Worm (Caenorhabditis elegans) whole organism, L4 larva: ENCODE results near the gene natb-1.
A peak's percentile ranks its signal among the peaks of the same experiment; 100 is the strongest.

ENCODE experiments used
- D1046.2 ChIP-seq: fragments of 200-800 bp; sonication (Bioruptor generic); IDR thresholded peaks from 2 replicates; pipeline ENCODE4 v1.3.6; 2022; ENCODE audit warnings: missing genetic modification characterization, missing compliant biosample characterization
- F26F4.8 ChIP-seq: fragments of 200-800 bp; sonication (Bioruptor generic); conservative IDR thresholded peaks from 2 replicates; pipeline ENCODE4 v1.3.6; 2022; ENCODE audit warnings: missing genetic modification characterization, missing compliant biosample characterization
- F44E2.7 ChIP-seq: fragments of 200-800 bp; sonication (Bioruptor generic); IDR thresholded peaks from 2 replicates; pipeline ENCODE4 v2.1.2; 2022; ENCODE audit warnings: missing genetic modification characterization, missing compliant biosample characterization
- T26A8.4 ChIP-seq: fragments of 200-800 bp; sonication (Bioruptor generic); IDR thresholded peaks from 2 replicates; pipeline ENCODE4 v1.3.6; 2022; ENCODE audit warnings: missing genetic modification characterization, missing compliant biosample characterization
- Y5F2A.4 ChIP-seq: fragments of 200-800 bp; sonication (Bioruptor generic); optimal IDR thresholded peaks from 2 replicates; lab custom pipeline; 2018; ENCODE audit warnings: mild to moderate bottlenecking, missing genetic modification characterization, missing compliant biosample characterization
- Y75B8A.6 ChIP-seq: fragments of 200-800 bp; sonication (Bioruptor generic); IDR thresholded peaks from 2 replicates; pipeline ENCODE4 v1.3.6; 2022; ENCODE audit warnings: missing genetic modification reagents, missing genetic modification characterization, missing compliant biosample characterization
- ZK337.2 ChIP-seq: fragments of 200-800 bp; sonication (Bioruptor generic); IDR thresholded peaks from 2 replicates; pipeline ENCODE4 v1.3.6; 2022; ENCODE audit warnings: missing genetic modification reagents, missing genetic modification characterization, missing compliant biosample characterization
- ZK546.5 ChIP-seq, 2 experiments: sonication (generic microtip); optimal IDR thresholded peaks; 2 replicates each; lab custom pipeline; 2017; ENCODE audit warnings: missing biosample characterization in 2 of 2, missing genetic modification characterization in 2 of 2
- aha-1 ChIP-seq: fragments of 150-350 bp; peaks from one replicate; lab custom pipeline; 2014; ENCODE audit warnings: missing biosample characterization, missing genetic modification characterization
- ceh-28 ChIP-seq: fragments of 150-350 bp; optimal IDR thresholded peaks from 2 replicates; lab custom pipeline; 2014; ENCODE audit warnings: missing biosample characterization, missing genetic modification reagents, missing genetic modification characterization
- ceh-32 ChIP-seq: sonication (generic microtip); optimal IDR thresholded peaks from 2 replicates; lab custom pipeline; 2016; ENCODE audit warnings: mild to moderate bottlenecking, missing genetic modification characterization, missing compliant biosample characterization; ENCODE audit not compliant: poor library complexity
- cey-2 ChIP-seq: sonication (generic microtip); optimal IDR thresholded peaks from 3 replicates; lab custom pipeline; 2017; ENCODE audit warnings: missing genetic modification characterization, mild to moderate bottlenecking, missing compliant biosample characterization, antibody characterized with exemption, borderline replicate concordance; ENCODE audit not compliant: insufficient read depth
- ctbp-1 ChIP-seq: fragments of 200-800 bp; sonication (Bioruptor generic); IDR thresholded peaks from 2 replicates; pipeline ENCODE4 v1.3.6; 2022; ENCODE audit warnings: missing genetic modification reagents, missing genetic modification characterization, missing compliant biosample characterization
- daf-8 ChIP-seq: fragments of 200-800 bp; sonication (Bioruptor generic); IDR thresholded peaks from 2 replicates; pipeline ENCODE4 v1.3.6; 2022; ENCODE audit warnings: missing genetic modification characterization, missing compliant biosample characterization
- dmd-6 ChIP-seq: fragments of 200-800 bp; sonication (Bioruptor generic); IDR thresholded peaks from 2 replicates; pipeline ENCODE4 v1.3.6; 2022; ENCODE audit warnings: missing genetic modification reagents, missing genetic modification characterization, missing compliant biosample characterization
- dmd-8 ChIP-seq: fragments of 200-800 bp; sonication (Bioruptor generic); IDR thresholded peaks from 2 replicates; pipeline ENCODE4 v1.3.6; 2022; ENCODE audit warnings: missing genetic modification characterization, missing compliant biosample characterization
- dpl-1 ChIP-seq: fragments of 150-350 bp; optimal IDR thresholded peaks from 2 replicates; lab custom pipeline; 2014; ENCODE audit warnings: missing biosample characterization, missing genetic modification reagents, missing genetic modification characterization
- fkh-10 ChIP-seq: fragments of 150-350 bp; optimal IDR thresholded peaks from 2 replicates; lab custom pipeline; 2014; ENCODE audit warnings: missing biosample characterization, missing genetic modification reagents, missing genetic modification characterization
- fos-1 ChIP-seq: fragments of 150-350 bp; optimal IDR thresholded peaks from 2 replicates; lab custom pipeline; 2014; ENCODE audit warnings: missing biosample characterization, missing genetic modification characterization
- gei-8 ChIP-seq: fragments of 200-800 bp; sonication (Bioruptor generic); optimal IDR thresholded peaks from 2 replicates; lab custom pipeline; 2018; ENCODE audit warnings: mild to moderate bottlenecking, missing genetic modification characterization, missing compliant biosample characterization
- hif-1 ChIP-seq, 2 experiments: sonication (generic microtip); optimal IDR thresholded peaks; 2 replicates each; lab custom pipeline; 2016 to 2017; ENCODE audit warnings: missing compliant biosample characterization in 2 of 2, missing genetic modification characterization in 2 of 2, missing genetic modification reagents in 2 of 2, missing genotype in 2 of 2, mild to moderate bottlenecking in 1 of 2
- hlh-30 ChIP-seq: sonication (generic microtip); optimal IDR thresholded peaks from 2 replicates; lab custom pipeline; 2017; ENCODE audit warnings: antibody characterized with exemption, mild to moderate bottlenecking, missing genetic modification characterization, missing compliant biosample characterization; ENCODE audit not compliant: insufficient read depth
- hmg-1.1 ChIP-seq: fragments of 200-800 bp; sonication (Bioruptor generic); IDR thresholded peaks from 2 replicates; pipeline ENCODE4 v1.3.6; 2022; ENCODE audit warnings: missing genetic modification reagents, missing genetic modification characterization, missing compliant biosample characterization
- lin-13 ChIP-seq: fragments of 150-350 bp; optimal IDR thresholded peaks from 2 replicates; lab custom pipeline; 2014; ENCODE audit warnings: missing biosample characterization, missing genetic modification reagents, missing genetic modification characterization
- lin-15B ChIP-seq: fragments of 150-350 bp; sonication (generic microtip); optimal IDR thresholded peaks from 3 replicates; lab custom pipeline; 2014; ENCODE audit warnings: missing biosample characterization, missing genetic modification characterization
- lin-29 ChIP-seq: fragments of 200-800 bp; sonication (Bioruptor generic); IDR thresholded peaks from 2 replicates; pipeline ENCODE4 v1.3.6; 2022; ENCODE audit warnings: missing genetic modification reagents, missing genetic modification characterization, missing compliant biosample characterization
- madf-9 ChIP-seq: fragments of 200-800 bp; sonication (Bioruptor generic); conservative IDR thresholded peaks from 2 replicates; pipeline ENCODE4 v1.3.6; 2022; ENCODE audit warnings: missing genetic modification reagents, missing genetic modification characterization, missing compliant biosample characterization
- mdt-29 ChIP-seq: fragments of 200-800 bp; sonication (Bioruptor generic); IDR thresholded peaks from 2 replicates; pipeline ENCODE4 v1.3.6; 2022; ENCODE audit warnings: missing genetic modification reagents, missing genetic modification characterization, missing compliant biosample characterization
- mep-1 ChIP-seq: fragments of 150-350 bp; sonication (generic microtip); optimal IDR thresholded peaks from 3 replicates; lab custom pipeline; 2014; ENCODE audit warnings: missing biosample characterization, missing genetic modification characterization
- mes-2 ChIP-seq: sonication (generic microtip); optimal IDR thresholded peaks from 2 replicates; lab custom pipeline; 2016; ENCODE audit warnings: missing genotype, mild to moderate bottlenecking, missing genetic modification characterization, missing compliant biosample characterization; ENCODE audit not compliant: poor library complexity, severe bottlenecking
- mxl-2 ChIP-seq: fragments of 200-800 bp; sonication (Bioruptor generic); conservative IDR thresholded peaks from 2 replicates; pipeline ENCODE4 v1.3.6; 2022; ENCODE audit warnings: missing genetic modification reagents, missing genetic modification characterization, missing compliant biosample characterization
- nhr-111 ChIP-seq: fragments of 200-800 bp; sonication (Bioruptor generic); optimal IDR thresholded peaks from 2 replicates; lab custom pipeline; 2018; ENCODE audit warnings: mild to moderate bottlenecking, missing genetic modification characterization, missing compliant biosample characterization
- nhr-237 ChIP-seq: sonication (generic microtip); optimal IDR thresholded peaks from 2 replicates; lab custom pipeline; 2017; ENCODE audit warnings: missing biosample characterization, missing genetic modification characterization
- nhr-25 ChIP-seq: sonication (generic microtip); optimal IDR thresholded peaks from 2 replicates; lab custom pipeline; 2017; ENCODE audit warnings: missing genetic modification characterization, mild to moderate bottlenecking, missing compliant biosample characterization, antibody characterized with exemption, moderate library complexity, borderline replicate concordance; ENCODE audit not compliant: insufficient read depth
- nhr-28 ChIP-seq: fragments of 150-350 bp; optimal IDR thresholded peaks from 2 replicates; lab custom pipeline; 2014; ENCODE audit warnings: missing biosample characterization, missing genetic modification characterization
- nhr-76 ChIP-seq: fragments of 150-350 bp; optimal IDR thresholded peaks from 2 replicates; lab custom pipeline; 2014; ENCODE audit warnings: missing biosample characterization, missing genetic modification characterization
- pha-4 ChIP-seq, 2 experiments: fragments of 150-350 bp in 1 of 2; fragments of 200-800 bp in 1 of 2; sonication (Bioruptor generic) in 1 of 2; IDR thresholded peaks in 1 of 2; optimal IDR thresholded peaks in 1 of 2; 2 replicates each; pipeline versions ENCODE4 v1.3.6 to Lab custom; 2014 to 2022; ENCODE audit warnings: missing genetic modification characterization in 2 of 2, missing genetic modification reagents in 2 of 2, missing biosample characterization in 1 of 2, missing compliant biosample characterization in 1 of 2
- php-3 ChIP-seq: fragments of 200-800 bp; sonication (Bioruptor generic); IDR thresholded peaks from 2 replicates; pipeline ENCODE4 v1.3.6; 2022; ENCODE audit warnings: missing genetic modification reagents, missing genetic modification characterization, missing compliant biosample characterization
- rbr-2 ChIP-seq: sonication (generic microtip); optimal IDR thresholded peaks from 2 replicates; lab custom pipeline; 2016; ENCODE audit warnings: missing genotype, missing genetic modification characterization, missing compliant biosample characterization
- saeg-2 ChIP-seq: fragments of 200-800 bp; sonication (Bioruptor generic); IDR thresholded peaks from 2 replicates; pipeline ENCODE4 v1.3.6; 2022; ENCODE audit warnings: missing genetic modification reagents, missing genetic modification characterization, missing compliant biosample characterization
- set-16 ChIP-seq: fragments of 200-800 bp; sonication (Bioruptor generic); IDR thresholded peaks from 2 replicates; pipeline ENCODE4 v1.3.6; 2022; ENCODE audit warnings: missing genetic modification reagents, missing genetic modification characterization, missing compliant biosample characterization
- skn-1 ChIP-seq: fragments of 150-350 bp; optimal IDR thresholded peaks from 2 replicates; lab custom pipeline; 2014; ENCODE audit warnings: missing biosample characterization, missing genetic modification characterization
- snpc-4 ChIP-seq: fragments of 150-350 bp; optimal IDR thresholded peaks from 2 replicates; lab custom pipeline; 2014; ENCODE audit warnings: missing biosample characterization, missing genetic modification characterization
- spr-1 ChIP-seq: sonication (generic microtip); optimal IDR thresholded peaks from 2 replicates; lab custom pipeline; 2016; ENCODE audit warnings: mild to moderate bottlenecking, missing genetic modification characterization, missing compliant biosample characterization
- spr-3 ChIP-seq: fragments of 200-800 bp; sonication (Bioruptor generic); optimal IDR thresholded peaks from 2 replicates; lab custom pipeline; 2018; ENCODE audit warnings: mild to moderate bottlenecking, missing genetic modification characterization, missing compliant biosample characterization
- tag-97 ChIP-seq: fragments of 200-800 bp; sonication (Bioruptor generic); IDR thresholded peaks from 2 replicates; pipeline ENCODE4 v1.3.6; 2022; ENCODE audit warnings: missing genetic modification characterization, missing compliant biosample characterization
- unc-39 ChIP-seq: sonication (generic microtip); optimal IDR thresholded peaks from 2 replicates; lab custom pipeline; 2017; ENCODE audit warnings: missing biosample characterization, missing genetic modification characterization
- vab-7 ChIP-seq: fragments of 200-800 bp; sonication (Bioruptor generic); IDR thresholded peaks from 2 replicates; pipeline ENCODE4 v1.3.6; 2022; ENCODE audit warnings: missing genetic modification reagents, missing genetic modification characterization, missing compliant biosample characterization
- zag-1 ChIP-seq: fragments of 150-350 bp; optimal IDR thresholded peaks from 2 replicates; lab custom pipeline; 2014; ENCODE audit warnings: missing biosample characterization, missing genetic modification characterization
- zfp-2 ChIP-seq: sonication (generic microtip); optimal IDR thresholded peaks from 2 replicates; lab custom pipeline; 2016; ENCODE audit warnings: mild to moderate bottlenecking, missing genetic modification characterization, missing compliant biosample characterization
- zip-2 ChIP-seq: fragments of 150-350 bp; optimal IDR thresholded peaks from 2 replicates; lab custom pipeline; 2014; ENCODE audit warnings: missing biosample characterization, missing genetic modification characterization

Gene natb-1

DNA sequence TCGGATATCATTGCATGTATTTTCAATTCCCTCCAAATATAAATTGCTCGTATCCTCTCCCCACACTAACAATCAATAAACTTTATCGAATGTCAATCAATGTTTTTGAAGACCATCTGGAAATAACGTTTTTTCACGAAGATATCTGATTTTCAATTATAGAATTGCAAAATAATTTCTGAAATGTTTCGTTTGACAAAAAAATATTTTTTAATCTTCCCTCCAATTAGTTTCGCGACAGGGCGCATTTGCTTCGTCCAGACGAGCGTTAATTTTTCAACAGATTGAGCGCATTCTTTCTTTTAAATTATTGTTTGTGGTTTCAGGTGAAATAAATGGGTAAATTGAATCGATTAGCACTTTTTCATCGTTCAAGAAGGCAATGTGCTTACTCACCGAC lies 47.9 kb upstream of the natb-1 start, which contains the start of gene vars-1:
Gene vars-1 (plus strand): TSS at position 291 of the 400 bp plus-strand sequence.
- TF ChIP-seq madf-9 (GFP tag; lab: Robert Waterston, UW): no peak
- no peak for TF ChIP-seq F44E2.7 (GFP tag; lab: Robert Waterston, UW)
- TF ChIP-seq ctbp-1 (GFP tag; lab: Robert Waterston, UW): no peak
- no peak for TF ChIP-seq nhr-111 (GFP tag; lab: Kevin White, UChicago)
- TF ChIP-seq set-16: no peak
- no peak for TF ChIP-seq spr-3 (GFP tag; lab: Kevin White, UChicago)
- TF ChIP-seq pha-4 (GFP tag; IDR thresholded peaks at IDR 0.05; lab: Robert Waterston, UW): no peak
- no peak for TF ChIP-seq pha-4 (tag; optimal IDR thresholded peaks at IDR 0.05; lab: Kevin White, UChicago)
- TF ChIP-seq fos-1 (tag; lab: Kevin White, UChicago): no peak
- TF ChIP-seq cey-2 (tag; lab: Kevin White, UChicago): no peak
- no peak for TF ChIP-seq mdt-29 (GFP tag; lab: Robert Waterston, UW)
- TF ChIP-seq aha-1: peak; percentile 11
- TF ChIP-seq hif-1 (tag; optimal IDR thresholded peaks at IDR 0.05; lab: Kevin White, UChicago): no peak
- TF ChIP-seq daf-8 (GFP tag; lab: Robert Waterston, UW): no peak
- no peak for TF ChIP-seq rbr-2 (tag; lab: Kevin White, UChicago)
- no peak for TF ChIP-seq zfp-2 (tag; lab: Kevin White, UChicago)
- TF ChIP-seq zip-2 (tag; lab: Kevin White, UChicago): no peak
- no peak for TF ChIP-seq Y5F2A.4 (GFP tag; lab: Kevin White, UChicago)
- no peak for TF ChIP-seq tag-97 (GFP tag; lab: Robert Waterston, UW)
- no peak for TF ChIP-seq lin-13 (GFP tag; lab: Kevin White, UChicago)
- TF ChIP-seq fkh-10 (GFP tag; lab: Kevin White, UChicago): peak; percentile 7
- no peak for TF ChIP-seq skn-1 (tag; lab: Kevin White, UChicago)
- TF ChIP-seq nhr-25: no peak
- no peak for TF ChIP-seq nhr-76
- TF ChIP-seq mes-2 (tag; lab: Kevin White, UChicago): peak; percentile 58
- no peak for TF ChIP-seq php-3 (GFP tag; lab: Robert Waterston, UW)
- no peak for TF ChIP-seq ceh-28 (tag; lab: Kevin White, UChicago)
- no peak for TF ChIP-seq lin-15B
- no peak for TF ChIP-seq lin-29 (GFP tag; lab: Robert Waterston, UW)
- no peak for TF ChIP-seq F26F4.8 (GFP tag; lab: Robert Waterston, UW)
- TF ChIP-seq dmd-8 (GFP tag; lab: Robert Waterston, UW): no peak
- peak; percentile 17 for TF ChIP-seq mep-1 (tag; lab: Kevin White, UChicago)
- TF ChIP-seq gei-8: no peak
- TF ChIP-seq snpc-4 (tag; lab: Kevin White, UChicago): no peak
- no peak for TF ChIP-seq ceh-32 (tag; lab: Kevin White, UChicago)
- no peak for TF ChIP-seq mxl-2 (GFP tag; lab: Robert Waterston, UW)
- no peak for TF ChIP-seq Y75B8A.6 (GFP tag; lab: Robert Waterston, UW)
- peak; percentile 49 for TF ChIP-seq hlh-30 (tag; lab: Kevin White, UChicago)
- TF ChIP-seq spr-1 (tag; lab: Kevin White, UChicago): no peak
- TF ChIP-seq nhr-237 (tag; lab: Kevin White, UChicago): no peak
- no peak for TF ChIP-seq ZK546.5 (tag; optimal IDR thresholded peaks at IDR 0.05; lab: Kevin White, UChicago)
- TF ChIP-seq hmg-1.1: no peak
- TF ChIP-seq zag-1 (tag; lab: Kevin White, UChicago): no peak
- TF ChIP-seq vab-7 (GFP tag; lab: Robert Waterston, UW): no peak
- TF ChIP-seq dmd-6 (GFP tag; lab: Robert Waterston, UW): 0 out of 2 replicates have a peak, but pooled peaks have one; percentile 13
- TF ChIP-seq nhr-28 (tag; lab: Kevin White, UChicago): peak; percentile 38
- no peak for TF ChIP-seq T26A8.4 (GFP tag; lab: Robert Waterston, UW)
- TF ChIP-seq ZK337.2 (GFP tag; lab: Robert Waterston, UW): no peak
- no peak for TF ChIP-seq unc-39
- no peak for TF ChIP-seq saeg-2 (GFP tag; lab: Robert Waterston, UW)
- no peak for TF ChIP-seq D1046.2 (GFP tag; lab: Robert Waterston, UW)
- peak; percentile 93 for TF ChIP-seq dpl-1 (GFP tag; lab: Kevin White, UChicago)
